Fruit fly (Drosophila melanogaster): ENCODE measurements around the gene plh.

DNA sequence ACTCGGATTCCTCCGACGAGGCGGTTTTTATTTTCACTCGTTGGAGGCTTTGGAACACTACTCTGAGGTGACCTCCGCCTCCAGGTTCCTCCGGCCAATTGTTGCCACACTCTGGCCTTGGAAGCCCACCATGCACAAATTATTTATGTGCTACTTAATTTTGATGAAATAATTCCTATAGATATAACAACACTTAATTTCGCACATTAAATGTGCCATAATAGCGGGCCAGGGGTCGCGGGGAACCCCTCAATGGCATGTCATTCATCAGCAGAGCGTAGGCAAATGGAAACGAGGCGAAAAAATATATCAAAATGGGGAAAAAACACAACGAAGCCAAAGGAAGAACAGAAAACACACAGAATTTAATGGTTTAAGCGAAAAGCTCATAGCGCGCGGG is 43.9 kb upstream of the plh start:
- TF ChIP-seq gl (tag; optimal IDR thresholded peaks at IDR 0.05), result no peak
- TF ChIP-seq EcR (GFP tag; optimal IDR thresholded peaks at IDR 0.05), result no peak
- no peak for TF ChIP-seq CG14655 (GFP tag; optimal IDR thresholded peaks at IDR 0.05)
- TF ChIP-seq fd96Ca (GFP tag; IDR thresholded peaks at IDR 0.05), result no peak
- no peak for TF ChIP-seq CG34367 (tag; optimal IDR thresholded peaks at IDR 0.05)
- TF ChIP-seq CG8159 (tag; optimal IDR thresholded peaks at IDR 0.05), result no peak
